Worm (Caenorhabditis elegans): ENCODE data around the gene samt-1.
"Not testable (repeated sequence)": the region's sequence is repeated elsewhere in the genome, so short reads cannot be mapped to it uniquely, and the experiment has no call there.

The samt-1 gene

ce11 chrIV:2916043-2916442 is 15.2 kb upstream of the samt-1 start:
- TF ChIP-seq him-1 (tag; optimal IDR thresholded peaks at IDR 0.05) (no peak), W03F9.2 (tag; optimal IDR thresholded peaks at IDR 0.05) (no peak)

- not testable (repeated sequence) for TF ChIP-seq dao-5, W03F9.2, him-1 (tag; optimal IDR thresholded peaks at IDR 0.05)
These were observed 13.5 kb upstream of the samt-1 start, which contains the start of gene Y54G2A.50 for ce11 chrIV:2917729-2918128. Gene Y54G2A.50, plus strand, starts transcription at chrIV:2918029.

ce11 chrIV:2922196-2922595 is 9.0 kb upstream of the samt-1 start, which contains the start of gene fbxc-45:
Gene fbxc-45, minus strand, starts transcription at chrIV:2922243.
- TF ChIP-seq dao-5 (tag; optimal IDR thresholded peaks at IDR 0.05) (no peak), W03F9.2 (tag; optimal IDR thresholded peaks at IDR 0.05) (no peak), him-1 (tag; optimal IDR thresholded peaks at IDR 0.05) (no peak)

ce11 chrIV:2925591-2925990 is 5.6 kb upstream of the samt-1 start, which contains the start of gene ubc-13:
Gene ubc-13, minus strand, starts transcription at chrIV:2925691.
- TF ChIP-seq dao-5 (tag; optimal IDR thresholded peaks at IDR 0.05) (no peak), W03F9.2 (tag; optimal IDR thresholded peaks at IDR 0.05) (no peak), him-1 (tag; optimal IDR thresholded peaks at IDR 0.05) (no peak)

ce11 chrIV:2928409-2928808 is 2.8 kb upstream of the samt-1 start, which contains the start of gene manf-1:
Gene manf-1, minus strand, starts transcription at chrIV:2928421.
- TF ChIP-seq W03F9.2 (tag; optimal IDR thresholded peaks at IDR 0.05) = peak; percentile 71
- no peak for TF ChIP-seq dao-5 (tag; optimal IDR thresholded peaks at IDR 0.05)
- no peak for TF ChIP-seq him-1 (tag; optimal IDR thresholded peaks at IDR 0.05)

ce11 chrIV:2935194-2935593 is 4.0 kb downstream of the samt-1 start:
- no peak for TF ChIP-seq dao-5 (tag; optimal IDR thresholded peaks at IDR 0.05)
- TF ChIP-seq W03F9.2 (tag; optimal IDR thresholded peaks at IDR 0.05) = no peak
- no peak for TF ChIP-seq him-1 (tag; optimal IDR thresholded peaks at IDR 0.05)

- TF ChIP-seq dao-5 (tag; optimal IDR thresholded peaks at IDR 0.05) = no peak
These were observed 28.6 kb downstream of the samt-1 start, which contains the start of gene ser-6 for ce11 chrIV:2959798-2960197. Gene ser-6, plus strand, starts transcription at chrIV:2960098.

ce11 chrIV:2960242-2960641 is 29.0 kb downstream of the samt-1 start:
- TF ChIP-seq dao-5 (tag; optimal IDR thresholded peaks at IDR 0.05) (no peak), W03F9.2 (tag; optimal IDR thresholded peaks at IDR 0.05) (no peak), him-1 (tag; optimal IDR thresholded peaks at IDR 0.05) (no peak)

ce11 chrIV:2966884-2967283 is 35.7 kb downstream of the samt-1 start:
- TF ChIP-seq him-1 (tag; optimal IDR thresholded peaks at IDR 0.05) (no peak), dao-5 (tag; optimal IDR thresholded peaks at IDR 0.05) (no peak), W03F9.2 (tag; optimal IDR thresholded peaks at IDR 0.05) (no peak)

ce11 chrIV:2969399-2969990 is 38.3 kb downstream of the samt-1 start, which contains the start of gene Y54G2A.57:
Gene Y54G2A.57, plus strand, starts transcription at chrIV:2969940.
- TF ChIP-seq W03F9.2 (tag; optimal IDR thresholded peaks at IDR 0.05) (no peak), him-1 (tag; optimal IDR thresholded peaks at IDR 0.05) (no peak), dao-5 (tag; optimal IDR thresholded peaks at IDR 0.05) (no peak)

ce11 chrIV:2971060-2971459 is 39.9 kb downstream of the samt-1 start:
- no peak for TF ChIP-seq W03F9.2 (tag; optimal IDR thresholded peaks at IDR 0.05)
- TF ChIP-seq him-1 (tag; optimal IDR thresholded peaks at IDR 0.05) = no peak
- TF ChIP-seq dao-5 (tag; optimal IDR thresholded peaks at IDR 0.05) = no peak

ce11 chrIV:2978384-2978783 is 47.2 kb downstream of the samt-1 start, which contains the start of gene lad-2:
Gene lad-2, minus strand, starts transcription at chrIV:2978484.
- TF ChIP-seq dao-5 (tag; optimal IDR thresholded peaks at IDR 0.05) = no peak
- TF ChIP-seq W03F9.2 (tag; optimal IDR thresholded peaks at IDR 0.05) = no peak
- no peak for TF ChIP-seq him-1 (tag; optimal IDR thresholded peaks at IDR 0.05)

ce11 chrIV:2982443-2982842 is 51.2 kb downstream of the samt-1 start:
- TF ChIP-seq W03F9.2 (tag; optimal IDR thresholded peaks at IDR 0.05) (no peak), dao-5 (tag; optimal IDR thresholded peaks at IDR 0.05) (no peak), him-1 (tag; optimal IDR thresholded peaks at IDR 0.05) (no peak)

All from whole organism, L4/young adult.